Worm (Caenorhabditis elegans) whole organism, late embryonic: ENCODE results near the gene srh-88.

Experiments
- C08G9.2 ChIP-seq: sonication (generic microtip); optimal IDR thresholded peaks from 2 replicates; lab custom pipeline; 2016; ENCODE audit warnings: mild to moderate bottlenecking, missing genetic modification characterization, moderate library complexity, missing compliant biosample characterization
- F13H6.1 ChIP-seq: sonication (generic microtip); optimal IDR thresholded peaks from 2 replicates; lab custom pipeline; 2016; ENCODE audit warnings: missing genetic modification characterization, missing compliant biosample characterization
- K02D7.2 ChIP-seq: sonication (generic microtip); optimal IDR thresholded peaks from 2 replicates; lab custom pipeline; 2017; ENCODE audit warnings: mild to moderate bottlenecking, missing genetic modification characterization, missing compliant biosample characterization
- T23F11.4 ChIP-seq: fragments of 200-800 bp; sonication (Bioruptor generic); optimal IDR thresholded peaks from 2 replicates; lab custom pipeline; 2018; ENCODE audit warnings: mild to moderate bottlenecking, missing genetic modification characterization, missing compliant biosample characterization
- Y22D7AL.16 ChIP-seq: sonication (generic microtip); optimal IDR thresholded peaks from 2 replicates; lab custom pipeline; 2016; ENCODE audit warnings: missing genetic modification characterization, missing compliant biosample characterization
- ceh-14 ChIP-seq: sonication (generic microtip); optimal IDR thresholded peaks from 2 replicates; lab custom pipeline; 2016; ENCODE audit warnings: missing genotype, missing genetic modification characterization, missing compliant biosample characterization
- ceh-18 ChIP-seq: sonication (generic microtip); optimal IDR thresholded peaks from 2 replicates; lab custom pipeline; 2016; ENCODE audit warnings: missing genetic modification characterization, missing compliant biosample characterization
- ceh-22 ChIP-seq: sonication (generic microtip); optimal IDR thresholded peaks from 2 replicates; lab custom pipeline; 2017; ENCODE audit warnings: missing biosample characterization, missing genetic modification characterization
- ceh-30 ChIP-seq: fragments of 150-350 bp; optimal IDR thresholded peaks from 2 replicates; lab custom pipeline; 2014; ENCODE audit warnings: missing biosample characterization, missing genetic modification characterization
- ceh-31 ChIP-seq: sonication (generic microtip); optimal IDR thresholded peaks from 2 replicates; lab custom pipeline; 2016; ENCODE audit warnings: missing genetic modification characterization, missing compliant biosample characterization
- ceh-34 ChIP-seq: sonication (generic microtip); optimal IDR thresholded peaks from 2 replicates; lab custom pipeline; 2016; ENCODE audit warnings: mild to moderate bottlenecking, missing genetic modification characterization, missing compliant biosample characterization
- ceh-48 ChIP-seq: sonication (generic microtip); optimal IDR thresholded peaks from 2 replicates; lab custom pipeline; 2016; ENCODE audit warnings: missing genetic modification characterization, inconsistent platforms, missing compliant biosample characterization
- ceh-6 ChIP-seq: fragments of 200-800 bp; sonication (Bioruptor generic); optimal IDR thresholded peaks from 2 replicates; lab custom pipeline; 2018; ENCODE audit warnings: mild to moderate bottlenecking, missing genetic modification characterization, missing compliant biosample characterization
- che-1 ChIP-seq: sonication (generic microtip); optimal IDR thresholded peaks from 2 replicates; lab custom pipeline; 2016; ENCODE audit warnings: mild to moderate bottlenecking, missing genetic modification characterization, missing compliant biosample characterization
- dmd-4 ChIP-seq: sonication (generic microtip); optimal IDR thresholded peaks from 2 replicates; lab custom pipeline; 2016; ENCODE audit warnings: borderline replicate concordance, missing genetic modification characterization, missing compliant biosample characterization
- dve-1 ChIP-seq: sonication (generic microtip); optimal IDR thresholded peaks from 2 replicates; lab custom pipeline; 2017; ENCODE audit warnings: antibody characterized with exemption, mild to moderate bottlenecking, missing genetic modification characterization, missing compliant biosample characterization
- ets-4 ChIP-seq: sonication (generic microtip); optimal IDR thresholded peaks from 2 replicates; lab custom pipeline; 2016; ENCODE audit warnings: missing genetic modification characterization, missing compliant biosample characterization
- gmeb-2 ChIP-seq: sonication (generic microtip); optimal IDR thresholded peaks from 2 replicates; lab custom pipeline; 2016; ENCODE audit warnings: missing genetic modification characterization, inconsistent platforms, missing compliant biosample characterization
- hlh-15 ChIP-seq: sonication (generic microtip); optimal IDR thresholded peaks from 2 replicates; lab custom pipeline; 2016; ENCODE audit warnings: missing genetic modification characterization, missing compliant biosample characterization
- hlh-30 ChIP-seq: sonication (generic microtip); optimal IDR thresholded peaks from 2 replicates; lab custom pipeline; 2017; ENCODE audit warnings: antibody characterized with exemption, missing genetic modification characterization, missing compliant biosample characterization; ENCODE audit not compliant: insufficient read depth
- madf-2 ChIP-seq: sonication (generic microtip); optimal IDR thresholded peaks from 2 replicates; lab custom pipeline; 2017; ENCODE audit warnings: missing genetic modification characterization, missing compliant biosample characterization
- nfya-1 ChIP-seq: sonication (generic microtip); optimal IDR thresholded peaks from 2 replicates; lab custom pipeline; 2017; ENCODE audit warnings: missing genetic modification characterization, mild to moderate bottlenecking, missing compliant biosample characterization, antibody characterized with exemption, moderate library complexity
- nhr-11 ChIP-seq: fragments of 150-350 bp; optimal IDR thresholded peaks from 2 replicates; lab custom pipeline; 2014; ENCODE audit warnings: missing biosample characterization, missing genetic modification characterization
- npax-4 ChIP-seq: sonication (generic microtip); optimal IDR thresholded peaks from 2 replicates; lab custom pipeline; 2016; ENCODE audit warnings: missing genetic modification characterization, missing compliant biosample characterization
- pag-3 ChIP-seq: sonication (generic microtip); optimal IDR thresholded peaks from 2 replicates; lab custom pipeline; 2016; ENCODE audit warnings: missing compliant biosample characterization, missing genetic modification characterization, borderline replicate concordance
- pat-9 ChIP-seq: fragments of 200-800 bp; sonication (Bioruptor generic); optimal IDR thresholded peaks from 2 replicates; lab custom pipeline; 2018; ENCODE audit warnings: mild to moderate bottlenecking, missing genetic modification characterization, moderate library complexity, missing compliant biosample characterization
- pax-1 ChIP-seq: fragments of 150-350 bp; optimal IDR thresholded peaks from 2 replicates; lab custom pipeline; 2014; ENCODE audit warnings: missing biosample characterization, missing genetic modification characterization
- pha-4 ChIP-seq: fragments of 150-350 bp; optimal IDR thresholded peaks from 2 replicates; lab custom pipeline; 2018; ENCODE audit warnings: missing biosample characterization, missing genetic modification reagents, missing genetic modification characterization
- pros-1 ChIP-seq: fragments of 150-350 bp; optimal IDR thresholded peaks from 2 replicates; lab custom pipeline; 2014; ENCODE audit warnings: missing biosample characterization, missing genetic modification reagents, missing genetic modification characterization
- rnt-1 ChIP-seq: sonication (generic microtip); optimal IDR thresholded peaks from 2 replicates; lab custom pipeline; 2016; ENCODE audit warnings: missing genetic modification characterization, missing compliant biosample characterization
- unc-3 ChIP-seq, 2 experiments: fragments of 200-800 bp in 1 of 2; sonication (Bioruptor generic) in 1 of 2; sonication (generic microtip) in 1 of 2; conservative IDR thresholded peaks in 1 of 2; optimal IDR thresholded peaks in 1 of 2; 2 replicates each; pipeline versions ENCODE4 v1.3.6 to Lab custom; 2016 to 2022; ENCODE audit warnings: missing compliant biosample characterization in 2 of 2, missing genetic modification characterization in 2 of 2, missing genetic modification reagents in 1 of 2
- unc-42 ChIP-seq: sonication (generic microtip); optimal IDR thresholded peaks from 2 replicates; lab custom pipeline; 2016; ENCODE audit warnings: missing genotype, missing genetic modification characterization, missing compliant biosample characterization
- unc-55 ChIP-seq: sonication (generic microtip); optimal IDR thresholded peaks from 2 replicates; lab custom pipeline; 2017; ENCODE audit warnings: missing biosample characterization, missing genetic modification reagents, missing genetic modification characterization
- zip-5 ChIP-seq: sonication (generic microtip); optimal IDR thresholded peaks from 2 replicates; lab custom pipeline; 2016; ENCODE audit warnings: missing genetic modification characterization, missing compliant biosample characterization

The srh-88 gene

ce11 chrV:2941405-2941804 lies 23.3 kb downstream of the srh-88 start, which contains the start of gene srw-143:
TSS of gene srw-143 (minus strand) at chrV:2941505.
- TF ChIP-seq che-1, result no peak
- TF ChIP-seq pag-3 (tag; lab: Kevin White, UChicago), result no peak
- TF ChIP-seq ceh-14 (tag; lab: Kevin White, UChicago), result no peak
- no peak for TF ChIP-seq ceh-34 (tag; lab: Kevin White, UChicago)
- no peak for TF ChIP-seq Y22D7AL.16 (tag; lab: Kevin White, UChicago)
- no peak for TF ChIP-seq dmd-4
- no peak for TF ChIP-seq npax-4 (tag; lab: Kevin White, UChicago)
- TF ChIP-seq ceh-30 (tag; lab: Kevin White, UChicago), result no peak

ce11 chrV:2938497-2938896 lies 26.2 kb downstream of the srh-88 start, which contains the start of gene srw-141:
TSS of gene srw-141 (minus strand) at chrV:2938597.
- TF ChIP-seq che-1 (no peak), nhr-11 (no peak), rnt-1 (tag; lab: Kevin White, UChicago) (no peak), ets-4 (tag; lab: Kevin White, UChicago) (no peak), ceh-48 (tag; lab: Kevin White, UChicago) (no peak), Y22D7AL.16 (tag; lab: Kevin White, UChicago) (no peak), ceh-18 (tag; lab: Kevin White, UChicago) (no peak), C08G9.2 (tag; lab: Kevin White, UChicago) (no peak), madf-2 (tag; lab: Kevin White, UChicago) (no peak), nfya-1 (tag; lab: Kevin White, UChicago) (no peak), pat-9 (tag; lab: Kevin White, UChicago) (no peak), ceh-31 (tag; lab: Kevin White, UChicago) (no peak), hlh-30 (no peak), pros-1 (tag; lab: Kevin White, UChicago) (no peak)

ce11 chrV:2934075-2934474 lies 30.6 kb downstream of the srh-88 start, which contains the start of gene srh-247:
TSS of gene srh-247 (minus strand) at chrV:2934175.
- no peak for TF ChIP-seq hlh-30
- TF ChIP-seq unc-55 (GFP tag; lab: Kevin White, UChicago), result no peak
- no peak for TF ChIP-seq nhr-11
- TF ChIP-seq unc-3 (GFP tag; conservative IDR thresholded peaks at IDR 0.05; lab: Robert Waterston, UW), result no peak
- TF ChIP-seq unc-3 (tag; optimal IDR thresholded peaks at IDR 0.05; lab: Kevin White, UChicago), result no peak
- TF ChIP-seq F13H6.1 (tag; lab: Kevin White, UChicago), result no peak
- no peak for TF ChIP-seq ceh-48 (tag; lab: Kevin White, UChicago)
- TF ChIP-seq dmd-4, result no peak
- no peak for TF ChIP-seq ceh-22 (tag; lab: Kevin White, UChicago)
- TF ChIP-seq pha-4 (tag; lab: Kevin White, UChicago), result no peak
- no peak for TF ChIP-seq ceh-6 (GFP tag; lab: Kevin White, UChicago)
- TF ChIP-seq T23F11.4 (GFP tag; lab: Kevin White, UChicago), result no peak
- TF ChIP-seq K02D7.2, result no peak
- no peak for TF ChIP-seq unc-42
- TF ChIP-seq gmeb-2, result no peak
- TF ChIP-seq ceh-14 (tag; lab: Kevin White, UChicago), result no peak
- TF ChIP-seq zip-5, result no peak
- no peak for TF ChIP-seq pag-3 (tag; lab: Kevin White, UChicago)
- TF ChIP-seq, all 69 proteins: peak for 0

- TF ChIP-seq nhr-11, result no peak
These were observed 33.4 kb downstream of the srh-88 start, which contains the start of gene C31B8.1 for ce11 chrV:2931252-2931651. TSS of gene C31B8.1 (plus strand) at chrV:2931552.

- TF ChIP-seq Y22D7AL.16 (tag; lab: Kevin White, UChicago) (no peak), hlh-15 (no peak), pax-1 (tag; lab: Kevin White, UChicago) (no peak), dve-1 (tag; lab: Kevin White, UChicago) (no peak)
- TF ChIP-seq, all 69 proteins: peak for 0
These were observed 34.9 kb downstream of the srh-88 start, which contains the start of gene C31B8.16 for ce11 chrV:2929753-2930152. TSS of gene C31B8.16 (plus strand) at chrV:2930053.
